Worm (Caenorhabditis elegans): Measurements from ENCODE around the gene Y26G10.6.

Gene Y26G10.6

ce11 chrV:17660003-17660402, 39.8 kb upstream of the Y26G10.6 start, which contains the start of gene dgat-2:
Gene dgat-2 (plus strand): TSS chrV:17660303.
- no peak for TF ChIP-seq zag-1 (tag; optimal IDR thresholded peaks at IDR 0.05)
- TF ChIP-seq ceh-16 (tag; optimal IDR thresholded peaks at IDR 0.05), result no peak
- TF ChIP-seq nhr-21 (tag; optimal IDR thresholded peaks at IDR 0.05), result no peak
- TF ChIP-seq nhr-129 (tag; optimal IDR thresholded peaks at IDR 0.05), result no peak
- no peak for TF ChIP-seq ZK546.5 (tag; optimal IDR thresholded peaks at IDR 0.05)
- no peak for TF ChIP-seq unc-39 (tag; optimal IDR thresholded peaks at IDR 0.05)
- no peak for TF ChIP-seq nhr-11 (tag; optimal IDR thresholded peaks at IDR 0.05)
- no peak for TF ChIP-seq Y55F3AM.14 (GFP tag; optimal IDR thresholded peaks at IDR 0.05)

- TF ChIP-seq sma-9 (GFP tag; optimal IDR thresholded peaks at IDR 0.05) (peak; percentile 70), sma-9 (tag; optimal IDR thresholded peaks at IDR 0.05) (no peak), egl-27 (tag; optimal IDR thresholded peaks at IDR 0.05) (no peak), blmp-1 (tag; optimal IDR thresholded peaks at IDR 0.05; ENCODE audit: insufficient read depth) (no peak), crh-2 (tag; optimal IDR thresholded peaks at IDR 0.05) (peak; percentile 35), fos-1 (tag; optimal IDR thresholded peaks at IDR 0.05) (peak; percentile 83), zag-1 (tag; optimal IDR thresholded peaks at IDR 0.05) (no peak), nhr-11 (tag; optimal IDR thresholded peaks at IDR 0.05) (no peak), nhr-23 (tag; optimal IDR thresholded peaks at IDR 0.05) (no peak)
Measured at ce11 chrV:17662260-17662659, 37.5 kb upstream of the Y26G10.6 start.

ce11 chrV:17664367-17664766, 35.4 kb upstream of the Y26G10.6 start:
- no peak for TF ChIP-seq nhr-23 (tag; optimal IDR thresholded peaks at IDR 0.05)
- TF ChIP-seq zag-1 (tag; optimal IDR thresholded peaks at IDR 0.05), result no peak
- no peak for TF ChIP-seq nhr-11 (tag; optimal IDR thresholded peaks at IDR 0.05)
- TF ChIP-seq ztf-11 (tag; optimal IDR thresholded peaks at IDR 0.05), result no peak
- TF ChIP-seq mdl-1 (tag; optimal IDR thresholded peaks at IDR 0.05), result no peak
- no peak for TF ChIP-seq nhr-12 (tag; optimal IDR thresholded peaks at IDR 0.05)
- TF ChIP-seq R02D3.7 (tag; optimal IDR thresholded peaks at IDR 0.05), result no peak
- TF ChIP-seq lin-39 (tag; optimal IDR thresholded peaks at IDR 0.05), result no peak
- TF ChIP-seq F13H6.1 (tag; optimal IDR thresholded peaks at IDR 0.05), result no peak
- no peak for TF ChIP-seq crh-2 (tag; optimal IDR thresholded peaks at IDR 0.05)
- no peak for TF ChIP-seq lin-11 (tag; optimal IDR thresholded peaks at IDR 0.05)

- no peak for TF ChIP-seq elt-3 (tag; optimal IDR thresholded peaks at IDR 0.05)
- TF ChIP-seq fos-1 (tag; optimal IDR thresholded peaks at IDR 0.05), result no peak
- TF ChIP-seq nhr-10 (tag; optimal IDR thresholded peaks at IDR 0.05), result no peak
- TF ChIP-seq mdl-1 (tag; optimal IDR thresholded peaks at IDR 0.05), result no peak
- no peak for TF ChIP-seq mab-5 (tag; optimal IDR thresholded peaks at IDR 0.05)
- no peak for TF ChIP-seq dmd-4 (tag; optimal IDR thresholded peaks at IDR 0.05)
- TF ChIP-seq nhr-25 (tag; optimal IDR thresholded peaks at IDR 0.05), result no peak
Measured at ce11 chrV:17665906-17666305, 33.9 kb upstream of the Y26G10.6 start, which contains the start of gene F59A1.11. Gene F59A1.11 (minus strand): TSS chrV:17666006.

ce11 chrV:17667676-17668075, 32.1 kb upstream of the Y26G10.6 start, which contains the start of gene F59A1.12:
Gene F59A1.12 (minus strand): TSS chrV:17667776.
- no peak for TF ChIP-seq egl-27 (tag; optimal IDR thresholded peaks at IDR 0.05)
- TF ChIP-seq crh-2 (tag; optimal IDR thresholded peaks at IDR 0.05), result no peak
- TF ChIP-seq mbf-1 (tag; optimal IDR thresholded peaks at IDR 0.05), result no peak
- TF ChIP-seq nhr-237 (tag; optimal IDR thresholded peaks at IDR 0.05), result no peak
- TF ChIP-seq nhr-129 (tag; optimal IDR thresholded peaks at IDR 0.05), result no peak
- no peak for TF ChIP-seq alr-1 (tag; optimal IDR thresholded peaks at IDR 0.05)

ce11 chrV:17668531-17668930, 31.2 kb upstream of the Y26G10.6 start, which contains the start of gene str-89:
Gene str-89 (plus strand): TSS chrV:17668831.
- no peak for TF ChIP-seq unc-62 (GFP tag; optimal IDR thresholded peaks at IDR 0.05)
- TF ChIP-seq elt-3 (tag; optimal IDR thresholded peaks at IDR 0.05), result no peak
- no peak for TF ChIP-seq nhr-10 (tag; optimal IDR thresholded peaks at IDR 0.05)
- TF ChIP-seq alr-1 (tag; optimal IDR thresholded peaks at IDR 0.05), result no peak
- TF ChIP-seq mab-5 (tag; optimal IDR thresholded peaks at IDR 0.05), result no peak
- TF ChIP-seq nhr-237 (tag; optimal IDR thresholded peaks at IDR 0.05), result no peak
- no peak for TF ChIP-seq ztf-4 (tag; optimal IDR thresholded peaks at IDR 0.05)
- no peak for TF ChIP-seq blmp-1 (tag; optimal IDR thresholded peaks at IDR 0.05; ENCODE audit: insufficient read depth)
- TF ChIP-seq nhr-129 (tag; optimal IDR thresholded peaks at IDR 0.05), result no peak
- no peak for TF ChIP-seq C34F6.9 (tag; optimal IDR thresholded peaks at IDR 0.05)
- TF ChIP-seq dmd-4 (tag; optimal IDR thresholded peaks at IDR 0.05), result no peak
- no peak for TF ChIP-seq egl-27 (tag; optimal IDR thresholded peaks at IDR 0.05)
- no peak for TF ChIP-seq ztf-1 (GFP tag; conservative IDR thresholded peaks at IDR 0.05)
- no peak for TF ChIP-seq nhr-11 (tag; optimal IDR thresholded peaks at IDR 0.05)
- TF ChIP-seq mdl-1 (tag; optimal IDR thresholded peaks at IDR 0.05), result no peak
- no peak for TF ChIP-seq ceh-16 (tag; optimal IDR thresholded peaks at IDR 0.05)
